Worm (Caenorhabditis elegans) whole organism, L3 larva: ENCODE results near the gene AH9.6.

Source experiments
- R02D3.7 ChIP-seq: fragments of 150-350 bp; optimal IDR thresholded peaks from 2 replicates; lab custom pipeline; 2014; ENCODE audit warnings: missing biosample characterization, missing genetic modification characterization
- ZK546.5 ChIP-seq: sonication (generic microtip); optimal IDR thresholded peaks from 2 replicates; lab custom pipeline; 2017; ENCODE audit warnings: missing biosample characterization, missing genetic modification characterization
- aly-2 ChIP-seq: fragments of 150-350 bp; optimal IDR thresholded peaks from 2 replicates; lab custom pipeline; 2014; ENCODE audit warnings: missing biosample characterization, missing genetic modification characterization
- ama-1 ChIP-seq: fragments of 150-350 bp; optimal IDR thresholded peaks from 2 replicates; lab custom pipeline; 2018
- ceh-28 ChIP-seq: fragments of 150-350 bp; optimal IDR thresholded peaks from 2 replicates; lab custom pipeline; 2014; ENCODE audit warnings: missing biosample characterization, missing genetic modification reagents, missing genetic modification characterization
- ceh-9 ChIP-seq: sonication (generic microtip); optimal IDR thresholded peaks from 2 replicates; lab custom pipeline; 2018; ENCODE audit warnings: missing biosample characterization, missing genetic modification characterization
- daf-12 ChIP-seq: fragments of 150-350 bp; optimal IDR thresholded peaks from 2 replicates; lab custom pipeline; 2014; ENCODE audit warnings: missing biosample characterization, missing genetic modification reagents, missing genetic modification characterization
- egl-27 ChIP-seq: sonication (generic microtip); optimal IDR thresholded peaks from 4 replicates; lab custom pipeline; 2017; ENCODE audit warnings: missing biosample characterization, missing genetic modification reagents, missing genetic modification characterization
- egl-5 ChIP-seq: fragments of 150-350 bp; optimal IDR thresholded peaks from 2 replicates; lab custom pipeline; 2017; ENCODE audit warnings: missing biosample characterization, missing genetic modification reagents, missing genetic modification characterization, inconsistent platforms
- elt-2 ChIP-seq: sonication (generic microtip); optimal IDR thresholded peaks from 2 replicates; lab custom pipeline; 2016; ENCODE audit warnings: missing genetic modification reagents, mild to moderate bottlenecking, missing genetic modification characterization, missing compliant biosample characterization
- elt-3 ChIP-seq, 3 experiments: fragments of 150-350 bp in 1 of 3; sonication (generic microtip) in 2 of 3; optimal IDR thresholded peaks; 2 replicates in 2 of 3; 4 replicates in 1 of 3; lab custom pipeline; 2014 to 2017; ENCODE audit warnings: missing biosample characterization in 3 of 3, missing genetic modification characterization in 3 of 3
- fkh-10 ChIP-seq: sonication (generic microtip); optimal IDR thresholded peaks from 2 replicates; lab custom pipeline; 2017; ENCODE audit warnings: missing biosample characterization, missing genetic modification reagents, missing genetic modification characterization
- fkh-2 ChIP-seq: fragments of 150-350 bp; optimal IDR thresholded peaks from 2 replicates; lab custom pipeline; 2014; ENCODE audit warnings: missing biosample characterization, missing genetic modification reagents, missing genetic modification characterization
- fos-1 ChIP-seq: fragments of 150-350 bp; optimal IDR thresholded peaks from 2 replicates; lab custom pipeline; 2014; ENCODE audit warnings: missing biosample characterization, missing genetic modification characterization
- lin-15B ChIP-seq: fragments of 150-350 bp; optimal IDR thresholded peaks from 2 replicates; lab custom pipeline; 2014; ENCODE audit warnings: missing biosample characterization, missing genetic modification characterization
- lin-39 ChIP-seq: fragments of 150-350 bp; optimal IDR thresholded peaks from 2 replicates; lab custom pipeline; 2018; ENCODE audit warnings: missing biosample characterization, missing genetic modification reagents, missing genetic modification characterization
- mdl-1 ChIP-seq: fragments of 150-350 bp; optimal IDR thresholded peaks from 2 replicates; lab custom pipeline; 2014; ENCODE audit warnings: missing biosample characterization, missing genetic modification characterization
- nfya-1 ChIP-seq: sonication (generic microtip); optimal IDR thresholded peaks from 2 replicates; lab custom pipeline; 2017; ENCODE audit warnings: missing genetic modification characterization, mild to moderate bottlenecking, missing compliant biosample characterization, antibody characterized with exemption, moderate library complexity; ENCODE audit not compliant: insufficient read depth
- nhr-12 ChIP-seq: fragments of 150-350 bp; optimal IDR thresholded peaks from 2 replicates; lab custom pipeline; 2014; ENCODE audit warnings: missing biosample characterization, missing genetic modification characterization
- nhr-23 ChIP-seq: fragments of 150-350 bp; optimal IDR thresholded peaks from 2 replicates; lab custom pipeline; 2014; ENCODE audit warnings: missing biosample characterization, missing genetic modification reagents, missing genetic modification characterization
- nhr-25 ChIP-seq: sonication (generic microtip); optimal IDR thresholded peaks from 2 replicates; lab custom pipeline; 2017; ENCODE audit warnings: missing biosample characterization, missing genetic modification characterization
- nhr-43 ChIP-seq: sonication (generic microtip); optimal IDR thresholded peaks from 2 replicates; lab custom pipeline; 2016; ENCODE audit warnings: mild to moderate bottlenecking, missing genetic modification characterization, missing compliant biosample characterization; ENCODE audit not compliant: poor library complexity, severe bottlenecking
- nhr-67 ChIP-seq: fragments of 150-350 bp; optimal IDR thresholded peaks from 2 replicates; lab custom pipeline; 2014; ENCODE audit warnings: missing biosample characterization, missing genetic modification characterization
- nhr-76 ChIP-seq: fragments of 150-350 bp; sonication (generic microtip); optimal IDR thresholded peaks from 5 replicates; lab custom pipeline; 2014; ENCODE audit warnings: missing biosample characterization, missing genetic modification characterization
- nhr-77 ChIP-seq: fragments of 150-350 bp; optimal IDR thresholded peaks from 2 replicates; lab custom pipeline; 2014; ENCODE audit warnings: missing biosample characterization, missing genetic modification characterization
- pha-4 ChIP-seq: fragments of 150-350 bp; optimal IDR thresholded peaks from 2 replicates; lab custom pipeline; 2014; ENCODE audit warnings: missing biosample characterization, missing genetic modification reagents, missing genetic modification characterization
- sea-2 ChIP-seq: fragments of 150-350 bp; sonication (generic microtip); optimal IDR thresholded peaks from 4 replicates; lab custom pipeline; 2014; ENCODE audit warnings: missing biosample characterization, missing genetic modification reagents, missing genetic modification characterization
- skn-1 ChIP-seq: fragments of 150-350 bp; optimal IDR thresholded peaks from 2 replicates; lab custom pipeline; 2014; ENCODE audit warnings: missing biosample characterization, missing genetic modification characterization
- tbx-2 ChIP-seq: sonication (generic microtip); optimal IDR thresholded peaks from 2 replicates; lab custom pipeline; 2016; ENCODE audit warnings: mild to moderate bottlenecking, missing genetic modification characterization, missing compliant biosample characterization
- unc-62 ChIP-seq: fragments of 150-350 bp; sonication (generic microtip); optimal IDR thresholded peaks from 4 replicates; lab custom pipeline; 2014; ENCODE audit warnings: missing biosample characterization, missing genetic modification reagents, missing genetic modification characterization
- zag-1 ChIP-seq: fragments of 150-350 bp; optimal IDR thresholded peaks from 2 replicates; lab custom pipeline; 2014; ENCODE audit warnings: missing biosample characterization, missing genetic modification characterization
- ztf-4 ChIP-seq: fragments of 150-350 bp; optimal IDR thresholded peaks from 2 replicates; lab custom pipeline; 2014; ENCODE audit warnings: missing biosample characterization, missing genetic modification characterization

Gene AH9.6

ce11 chrX:2215108-2215507 is 52.8 kb downstream of the AH9.6 start (continued):
- TF ChIP-seq egl-27 (tag; lab: Kevin White, UChicago) (no peak), nhr-12 (tag; lab: Kevin White, UChicago) (no peak), fkh-2 (tag; lab: Kevin White, UChicago) (no peak), skn-1 (tag; lab: Kevin White, UChicago) (no peak), tbx-2 (tag; lab: Kevin White, UChicago) (no peak), lin-15B (tag; lab: Kevin White, UChicago) (no peak), lin-39 (tag; lab: Kevin White, UChicago) (no peak), fos-1 (tag; lab: Kevin White, UChicago) (no peak), ceh-9 (tag; lab: Kevin White, UChicago) (no peak), R02D3.7 (no peak), daf-12 (tag; lab: Kevin White, UChicago) (no peak), ztf-4 (tag; lab: Kevin White, UChicago) (no peak), aly-2 (no peak), unc-62 (no peak), nfya-1 (peak; percentile 22), nhr-43 (tag; lab: Kevin White, UChicago) (peak; percentile 43)

- no peak for TF ChIP-seq tbx-2 (tag; lab: Kevin White, UChicago)
- TF ChIP-seq nhr-23 = peak; percentile 77
- no peak for TF ChIP-seq nhr-77 (tag; lab: Kevin White, UChicago)
- TF ChIP-seq nhr-67 = no peak
- TF ChIP-seq pha-4 = no peak
- TF ChIP-seq, all 47 proteins: peak for 1
Observed at ce11 chrX:2214454-2214853, 53.5 kb downstream of the AH9.6 start.

ce11 chrX:2213400-2214362 is 54.3 kb downstream of the AH9.6 start:
- TF ChIP-seq ama-1 (lab: Kevin White, UChicago) (no peak), nhr-77 (tag; lab: Kevin White, UChicago) (no peak), mdl-1 (tag; lab: Kevin White, UChicago) (no peak), fkh-10 (GFP tag; lab: Kevin White, UChicago) (no peak), nhr-25 (tag; lab: Kevin White, UChicago) (peak; percentile 41), elt-2 (tag; lab: Kevin White, UChicago) (peak; percentile 13), fkh-2 (tag; lab: Kevin White, UChicago) (no peak), nhr-12 (tag; lab: Kevin White, UChicago) (no peak), daf-12 (tag; lab: Kevin White, UChicago) (no peak), ceh-28 (tag; lab: Kevin White, UChicago) (no peak), egl-5 (tag; lab: Kevin White, UChicago) (no peak), nfya-1 (no peak), ZK546.5 (tag; lab: Kevin White, UChicago) (no peak), zag-1 (tag; lab: Kevin White, UChicago) (no peak), nhr-43 (tag; lab: Kevin White, UChicago) (no peak), sea-2 (GFP tag; lab: Kevin White, UChicago) (no peak), nhr-23 (peak; percentile 27), nhr-76 (tag; lab: Kevin White, UChicago) (no peak), elt-3 (tag; optimal IDR thresholded peaks at IDR 0.05; lab: Kevin White, UChicago) (no peak), nhr-67 (no peak)
